Worm (Caenorhabditis elegans) whole organism, L3 larva: ENCODE measurements around the gene clc-11.

Experiments
- ZK546.5 ChIP-seq: sonication (generic microtip); optimal IDR thresholded peaks from 2 replicates; lab custom pipeline; 2017; ENCODE audit warnings: missing biosample characterization, missing genetic modification characterization
- unc-62 ChIP-seq: fragments of 150-350 bp; sonication (generic microtip); optimal IDR thresholded peaks from 4 replicates; lab custom pipeline; 2014; ENCODE audit warnings: missing biosample characterization, missing genetic modification reagents, missing genetic modification characterization

- no peak for TF ChIP-seq ZK546.5 (tag; lab: Kevin White, UChicago)
- no peak for TF ChIP-seq unc-62 (GFP tag; lab: Kevin White, UChicago)
Observed at ce11 chrV:16180350-16180749, 40.9 kb upstream of the clc-11 start, which contains the start of gene str-106.
